Worm (Caenorhabditis elegans): Measurements from ENCODE around the gene T06E8.2.

ce11 chrV:10031384-10032171 lies 4.6 kb downstream of the T06E8.2 start:
- TF ChIP-seq flt-1 (GFP tag; IDR thresholded peaks at IDR 0.05) (no peak), ama-1 (optimal IDR thresholded peaks at IDR 0.05) (no peak), ets-7 (tag; optimal IDR thresholded peaks at IDR 0.05) (no peak), hmbx-1 (tag; optimal IDR thresholded peaks at IDR 0.05) (no peak), aly-1 (tag; optimal IDR thresholded peaks at IDR 0.05) (no peak), tra-4 (tag; optimal IDR thresholded peaks at IDR 0.05) (no peak), B0310.2 (tag; optimal IDR thresholded peaks at IDR 0.05) (no peak), hnd-1 (tag; optimal IDR thresholded peaks at IDR 0.05) (no peak), sea-1 (GFP tag; conservative IDR thresholded peaks at IDR 0.05) (no peak), ceh-36 (tag; optimal IDR thresholded peaks at IDR 0.05) (no peak)

Measured in whole organism, early embryonic.